Fruit fly (Drosophila melanogaster) whole organism, prepupa: ENCODE data around the gene Miro.
A peak's percentile ranks its signal among the peaks of the same experiment; 100 is the strongest.

ENCODE experiments used
- Blimp-1 ChIP-seq: fragments of 200-800 bp; sonication (Bioruptor generic); optimal IDR thresholded peaks from 3 replicates; lab custom pipeline; 2017; ENCODE audit warnings: missing biosample characterization, missing genetic modification characterization, mild to moderate bottlenecking, moderate library complexity, missing genetic modification reagents
- CG10631 ChIP-seq: fragments of 200-800 bp; sonication (Bioruptor generic); optimal IDR thresholded peaks from 2 replicates; lab custom pipeline; 2016; ENCODE audit warnings: missing biosample characterization, missing genetic modification characterization
- CG10669 ChIP-seq: fragments of 200-800 bp; sonication (Bioruptor generic); optimal IDR thresholded peaks from 3 replicates; lab custom pipeline; 2018; ENCODE audit warnings: missing biosample characterization, mild to moderate bottlenecking, missing genetic modification characterization, moderate library complexity
- CG11294 ChIP-seq: fragments of 200-800 bp; sonication (Bioruptor generic); IDR thresholded peaks from 2 replicates; pipeline ENCODE4 v1.3.6; 2022; ENCODE audit warnings: missing biosample characterization, missing genetic modification characterization
- CG11762 ChIP-seq: fragments of 200-800 bp; sonication (Bioruptor generic); optimal IDR thresholded peaks from 3 replicates; lab custom pipeline; 2016; ENCODE audit warnings: missing biosample characterization, missing genetic modification characterization; ENCODE audit not compliant: insufficient read depth
- CG11902 ChIP-seq: fragments of 200-800 bp; sonication (Bioruptor generic); optimal IDR thresholded peaks from 3 replicates; lab custom pipeline; 2016; ENCODE audit warnings: missing biosample characterization, missing genetic modification characterization
- CG15336 ChIP-seq: fragments of 200-800 bp; sonication (Bioruptor generic); IDR thresholded peaks from 2 replicates; pipeline ENCODE4 v1.3.6; 2022; ENCODE audit warnings: missing biosample characterization, missing genetic modification characterization
- CG1621 ChIP-seq: fragments of 200-800 bp; sonication (Bioruptor generic); optimal IDR thresholded peaks from 3 replicates; lab custom pipeline; 2018; ENCODE audit warnings: missing biosample characterization, mild to moderate bottlenecking, missing genetic modification characterization
- CG16779 ChIP-seq: fragments of 200-800 bp; sonication (Bioruptor generic); optimal IDR thresholded peaks from 3 replicates; lab custom pipeline; 2017; ENCODE audit warnings: missing biosample characterization, mild to moderate bottlenecking, missing genetic modification characterization
- CG31627 ChIP-seq: fragments of 200-800 bp; sonication (Bioruptor generic); optimal IDR thresholded peaks from 3 replicates; lab custom pipeline; 2016; ENCODE audit warnings: missing biosample characterization, missing genetic modification characterization
- CG34406 ChIP-seq: fragments of 200-800 bp; sonication (Bioruptor generic); optimal IDR thresholded peaks from 3 replicates; lab custom pipeline; 2016; ENCODE audit warnings: missing biosample characterization, missing genetic modification characterization
- CG3919 ChIP-seq: fragments of 200-800 bp; sonication (Bioruptor generic); optimal IDR thresholded peaks from 3 replicates; lab custom pipeline; 2016; ENCODE audit warnings: missing biosample characterization, missing genetic modification characterization
- CG6163 ChIP-seq: fragments of 200-800 bp; sonication (Bioruptor generic); IDR thresholded peaks from 3 replicates; pipeline ENCODE4 v1.3.6; 2022; ENCODE audit warnings: missing biosample characterization, missing genetic modification characterization
- CG6792 ChIP-seq: fragments of 200-800 bp; sonication (Bioruptor generic); optimal IDR thresholded peaks from 3 replicates; lab custom pipeline; 2016; ENCODE audit warnings: missing biosample characterization, missing genetic modification characterization
- CG6808 ChIP-seq: fragments of 200-800 bp; sonication (Bioruptor generic); optimal IDR thresholded peaks from 3 replicates; lab custom pipeline; 2017; ENCODE audit warnings: missing biosample characterization, missing genetic modification characterization, mild to moderate bottlenecking, moderate library complexity, missing genetic modification reagents
- CG6854 ChIP-seq: fragments of 200-800 bp; sonication (Bioruptor generic); optimal IDR thresholded peaks from 2 replicates; lab custom pipeline; 2017; ENCODE audit warnings: missing biosample characterization, mild to moderate bottlenecking, missing genetic modification characterization
- CG7368 ChIP-seq: fragments of 200-800 bp; sonication (Bioruptor generic); optimal IDR thresholded peaks from 3 replicates; lab custom pipeline; 2016; ENCODE audit warnings: missing biosample characterization, missing genetic modification characterization
- Eip75B ChIP-seq: fragments of 200-800 bp; sonication (Bioruptor generic); optimal IDR thresholded peaks from 3 replicates; lab custom pipeline; 2016; ENCODE audit warnings: missing biosample characterization, missing genetic modification characterization
- Eip78C ChIP-seq: fragments of 200-800 bp; sonication (Bioruptor generic); peaks from one replicate; lab custom pipeline; 2016; ENCODE audit warnings: missing biosample characterization, missing genetic modification characterization
- Ets21C ChIP-seq: fragments of 200-800 bp; sonication (Bioruptor generic); optimal IDR thresholded peaks from 3 replicates; lab custom pipeline; 2016; ENCODE audit warnings: missing biosample characterization, missing genetic modification characterization
- Ets96B ChIP-seq: fragments of 200-800 bp; optimal IDR thresholded peaks from 2 replicates; lab custom pipeline; 2019; ENCODE audit warnings: missing biosample characterization, mild to moderate bottlenecking, missing genetic modification characterization, moderate library complexity
- Gug ChIP-seq: fragments of 200-800 bp; sonication (Bioruptor generic); IDR thresholded peaks from 2 replicates; pipeline ENCODE4 v1.3.6; 2022; ENCODE audit warnings: missing biosample characterization, missing genetic modification characterization
- Hr39 ChIP-seq: fragments of 200-800 bp; sonication (Bioruptor generic); optimal IDR thresholded peaks from 2 replicates; lab custom pipeline; 2016; ENCODE audit warnings: missing biosample characterization, missing genetic modification characterization
- Hr4 ChIP-seq: fragments of 200-800 bp; sonication (Bioruptor generic); optimal IDR thresholded peaks from 3 replicates; lab custom pipeline; 2016; ENCODE audit warnings: missing biosample characterization, missing genetic modification characterization
- OdsH ChIP-seq: fragments of 200-800 bp; sonication (Bioruptor generic); optimal IDR thresholded peaks from 3 replicates; lab custom pipeline; 2016; ENCODE audit warnings: missing biosample characterization, missing genetic modification characterization
- Sox14 ChIP-seq: fragments of 200-800 bp; sonication (Bioruptor generic); optimal IDR thresholded peaks from 3 replicates; lab custom pipeline; 2016; ENCODE audit warnings: missing biosample characterization, missing genetic modification characterization
- achi ChIP-seq: fragments of 200-800 bp; sonication (Bioruptor generic); optimal IDR thresholded peaks from 3 replicates; lab custom pipeline; 2016; ENCODE audit warnings: missing biosample characterization, missing genetic modification characterization
- acj6 ChIP-seq: fragments of 200-800 bp; sonication (Bioruptor generic); optimal IDR thresholded peaks from 3 replicates; lab custom pipeline; 2016; ENCODE audit warnings: missing biosample characterization, missing genetic modification characterization
- cyc ChIP-seq: fragments of 200-800 bp; sonication (Bioruptor generic); optimal IDR thresholded peaks from 3 replicates; lab custom pipeline; 2016; ENCODE audit warnings: missing biosample characterization, missing genetic modification characterization
- dac ChIP-seq: fragments of 200-800 bp; sonication (Bioruptor generic); optimal IDR thresholded peaks from 2 replicates; lab custom pipeline; 2017; ENCODE audit warnings: missing biosample characterization, mild to moderate bottlenecking, missing genetic modification characterization
- dsx ChIP-seq: fragments of 200-800 bp; optimal IDR thresholded peaks from 3 replicates; lab custom pipeline; 2019; ENCODE audit warnings: missing biosample characterization, mild to moderate bottlenecking, missing genetic modification characterization, moderate library complexity; ENCODE audit not compliant: poor library complexity, severe bottlenecking
- esn ChIP-seq: fragments of 200-800 bp; sonication (Bioruptor generic); optimal IDR thresholded peaks from 2 replicates; lab custom pipeline; 2016; ENCODE audit warnings: missing biosample characterization, mild to moderate bottlenecking, missing genetic modification characterization, moderate library complexity
- fd59A ChIP-seq: fragments of 200-800 bp; sonication (Bioruptor generic); optimal IDR thresholded peaks from 2 replicates; lab custom pipeline; 2017; ENCODE audit warnings: missing biosample characterization, mild to moderate bottlenecking, missing genetic modification characterization, missing genetic modification reagents
- fd85E ChIP-seq: fragments of 200-800 bp; sonication (Bioruptor generic); optimal IDR thresholded peaks from 3 replicates; lab custom pipeline; 2016; ENCODE audit warnings: missing biosample characterization, missing genetic modification characterization
- fkh ChIP-seq: fragments of 200-800 bp; sonication (Bioruptor generic); optimal IDR thresholded peaks from 3 replicates; lab custom pipeline; 2017; ENCODE audit warnings: missing biosample characterization, mild to moderate bottlenecking, missing genetic modification characterization, moderate library complexity
- pdm3 ChIP-seq: fragments of 200-800 bp; sonication (Bioruptor generic); optimal IDR thresholded peaks from 3 replicates; lab custom pipeline; 2016; ENCODE audit warnings: missing biosample characterization, missing genetic modification characterization
- spab ChIP-seq: fragments of 200-800 bp; sonication (Bioruptor generic); optimal IDR thresholded peaks from 2 replicates; lab custom pipeline; 2017; ENCODE audit warnings: missing biosample characterization, mild to moderate bottlenecking, missing genetic modification characterization, missing genetic modification reagents
- ss ChIP-seq, 2 experiments: fragments of 200-800 bp; sonication (Bioruptor generic); optimal IDR thresholded peaks; 2 replicates in 1 of 2; 3 replicates in 1 of 2; lab custom pipeline; 2017 to 2018; ENCODE audit warnings: mild to moderate bottlenecking in 2 of 2, missing biosample characterization in 2 of 2, missing genetic modification characterization in 2 of 2, moderate library complexity in 1 of 2
- svp ChIP-seq: fragments of 200-800 bp; sonication (Bioruptor generic); peaks from one replicate; lab custom pipeline; 2016; ENCODE audit warnings: missing biosample characterization, missing genetic modification characterization
- topi ChIP-seq: fragments of 200-800 bp; sonication (Bioruptor generic); optimal IDR thresholded peaks from 3 replicates; lab custom pipeline; 2016; ENCODE audit warnings: missing biosample characterization, missing genetic modification characterization
- vri ChIP-seq: fragments of 200-800 bp; sonication (Bioruptor generic); optimal IDR thresholded peaks from 3 replicates; lab custom pipeline; 2016; ENCODE audit warnings: missing biosample characterization, mild to moderate bottlenecking, missing genetic modification characterization

Miro gene

dm6 chr3R:24050690-24051440, 12.2 kb upstream of the Miro start, which contains the start of the genes Atg6 and Pisd:
Atg6 (minus strand) TSS chr3R:24050782.
Pisd (plus strand) TSS chr3R:24050783.
- TF ChIP-seq CG3919 (GFP tag; lab: Kevin White, UChicago) = peak; percentile 0
- no peak for TF ChIP-seq CG34406 (GFP tag; lab: Kevin White, UChicago)
- TF ChIP-seq cyc (GFP tag; lab: Kevin White, UChicago) = peak; percentile 14
- peak in 1 of 2 experiments; percentile 31 for TF ChIP-seq ss (GFP tag; optimal IDR thresholded peaks at IDR 0.05; lab: Kevin White, UChicago)
- TF ChIP-seq Eip78C (GFP tag; lab: Kevin White, UChicago) = peak; percentile 60
- TF ChIP-seq acj6 (GFP tag; lab: Kevin White, UChicago) = no peak
- no peak for TF ChIP-seq CG11294 (GFP tag; lab: Robert Waterston, UW)
- 0 out of 3 replicates have a peak, but pooled peaks have one; percentile 38 for TF ChIP-seq CG6163 (GFP tag; lab: Robert Waterston, UW)
- no peak for TF ChIP-seq fd85E
- TF ChIP-seq Gug = no peak
- no peak for TF ChIP-seq dac (GFP tag; lab: Kevin White, UChicago)
- TF ChIP-seq CG10669 (GFP tag; lab: Kevin White, UChicago) = no peak
- peak; percentile 43 for TF ChIP-seq vri (GFP tag; lab: Kevin White, UChicago)
- peak; percentile 9; the same call in 1 of the 2 replicates for TF ChIP-seq CG15336
- peak; percentile 15 for TF ChIP-seq CG31627 (GFP tag; lab: Kevin White, UChicago)
- TF ChIP-seq CG6808 (GFP tag; lab: Kevin White, UChicago) = peak; percentile 50
- peak; percentile 68 for TF ChIP-seq CG1621 (tag; lab: Kevin White, UChicago)
- TF ChIP-seq Sox14 = peak; percentile 32
- TF ChIP-seq fkh (GFP tag; lab: Kevin White, UChicago) = peak; percentile 65
- TF ChIP-seq Hr4 (GFP tag; lab: Kevin White, UChicago) = no peak
- TF ChIP-seq achi (GFP tag; lab: Kevin White, UChicago) = peak; percentile 7
- no peak for TF ChIP-seq CG11902
- no peak for TF ChIP-seq CG6792 (GFP tag; lab: Kevin White, UChicago)
- no peak for TF ChIP-seq OdsH (GFP tag; lab: Kevin White, UChicago)
- no peak for TF ChIP-seq fd59A (GFP tag; lab: Kevin White, UChicago)
- TF ChIP-seq CG16779 (tag; lab: Kevin White, UChicago) = no peak
- TF ChIP-seq topi (GFP tag; lab: Kevin White, UChicago) = peak; percentile 5
- TF ChIP-seq CG11762 = no peak
- TF ChIP-seq CG7368 (GFP tag; lab: Kevin White, UChicago) = no peak
- peak; percentile 11 for TF ChIP-seq CG10631 (GFP tag; lab: Kevin White, UChicago)
- TF ChIP-seq Hr39 (GFP tag; lab: Kevin White, UChicago) = peak; percentile 20
- no peak for TF ChIP-seq Ets96B (tag; lab: Kevin White, UChicago)
- no peak for TF ChIP-seq Ets21C (GFP tag; lab: Kevin White, UChicago)
- TF ChIP-seq esn (GFP tag; lab: Kevin White, UChicago) = peak; percentile 43
- TF ChIP-seq Blimp-1 (GFP tag; lab: Kevin White, UChicago) = no peak
- TF ChIP-seq pdm3 = no peak
- no peak for TF ChIP-seq spab (GFP tag; lab: Kevin White, UChicago)
- TF ChIP-seq CG6854 (GFP tag; lab: Kevin White, UChicago) = no peak
- peak; percentile 63 for TF ChIP-seq dsx (GFP tag; lab: Kevin White, UChicago)
- TF ChIP-seq Eip75B = peak; percentile 11
- TF ChIP-seq svp (GFP tag; lab: Kevin White, UChicago) = no peak
